Worm (Caenorhabditis elegans) whole organism, L1 larva: ENCODE data around the gene R09F10.3.

Experiments
- C04F5.9 ChIP-seq: sonication (generic microtip); optimal IDR thresholded peaks from 2 replicates; lab custom pipeline; 2016; ENCODE audit warnings: missing genetic modification characterization, missing compliant biosample characterization
- C16A3.4 ChIP-seq: fragments of 150-350 bp; optimal IDR thresholded peaks from 2 replicates; lab custom pipeline; 2014; ENCODE audit warnings: missing biosample characterization, missing genetic modification characterization
- C34B4.2 ChIP-seq: sonication (generic microtip); optimal IDR thresholded peaks from 2 replicates; lab custom pipeline; 2017; ENCODE audit warnings: mild to moderate bottlenecking, missing genetic modification characterization, missing compliant biosample characterization
- Y116A8C.19 ChIP-seq: sonication (generic microtip); optimal IDR thresholded peaks from 2 replicates; lab custom pipeline; 2016; ENCODE audit warnings: missing compliant biosample characterization, missing genetic modification characterization, borderline replicate concordance
- alr-1 ChIP-seq: fragments of 200-800 bp; sonication (Bioruptor generic); optimal IDR thresholded peaks from 2 replicates; lab custom pipeline; 2018; ENCODE audit warnings: borderline replicate concordance, mild to moderate bottlenecking, missing genetic modification characterization, missing compliant biosample characterization
- aly-2 ChIP-seq: fragments of 150-350 bp; optimal IDR thresholded peaks from 2 replicates; lab custom pipeline; 2014; ENCODE audit warnings: missing biosample characterization, missing genetic modification characterization
- ama-1 ChIP-seq: fragments of 150-350 bp; optimal IDR thresholded peaks from 2 replicates; lab custom pipeline; 2014
- blmp-1 ChIP-seq: fragments of 150-350 bp; optimal IDR thresholded peaks from 2 replicates; lab custom pipeline; 2014; ENCODE audit warnings: missing biosample characterization, missing genetic modification characterization
- ceh-8 ChIP-seq: fragments of 200-800 bp; sonication (Bioruptor generic); optimal IDR thresholded peaks from 2 replicates; lab custom pipeline; 2018; ENCODE audit warnings: mild to moderate bottlenecking, missing genetic modification characterization, moderate library complexity, missing compliant biosample characterization
- ceh-88 ChIP-seq: fragments of 200-800 bp; sonication (Bioruptor generic); IDR thresholded peaks from 2 replicates; pipeline ENCODE4 v1.3.6; 2022; ENCODE audit warnings: missing genetic modification characterization, missing compliant biosample characterization
- ceh-90 ChIP-seq: sonication (generic microtip); optimal IDR thresholded peaks from 2 replicates; lab custom pipeline; 2016; ENCODE audit warnings: missing genetic modification characterization, missing compliant biosample characterization
- ces-1 ChIP-seq: fragments of 150-350 bp; optimal IDR thresholded peaks from 2 replicates; lab custom pipeline; 2014; ENCODE audit warnings: missing biosample characterization, missing genetic modification reagents, missing genetic modification characterization
- dpl-1 ChIP-seq, 3 experiments: fragments of 150-350 bp in 2 of 3; sonication (generic microtip) in 1 of 3; optimal IDR thresholded peaks; 2 replicates each; lab custom pipeline; 2014 to 2017; ENCODE audit warnings: missing biosample characterization in 3 of 3, missing genetic modification characterization in 3 of 3, missing genetic modification reagents in 3 of 3
- efl-1 ChIP-seq, 4 experiments: fragments of 150-350 bp; optimal IDR thresholded peaks in 3 of 4; peaks in 1 of 4; 1 replicate in 1 of 4; 2 replicates in 3 of 4; lab custom pipeline; 2014; ENCODE audit warnings: missing biosample characterization in 2 of 4, missing genetic modification characterization in 2 of 4, missing genetic modification reagents in 2 of 4
- egl-13 ChIP-seq: sonication (generic microtip); optimal IDR thresholded peaks from 2 replicates; lab custom pipeline; 2016; ENCODE audit warnings: missing genotype, missing genetic modification reagents, missing genetic modification characterization, missing compliant biosample characterization
- elt-2 ChIP-seq: sonication (generic microtip); optimal IDR thresholded peaks from 2 replicates; lab custom pipeline; 2016; ENCODE audit warnings: missing genetic modification characterization, mild to moderate bottlenecking, inconsistent platforms, missing compliant biosample characterization, missing genetic modification reagents
- fkh-4 ChIP-seq: sonication (generic microtip); optimal IDR thresholded peaks from 2 replicates; lab custom pipeline; 2016; ENCODE audit warnings: missing compliant biosample characterization, missing genetic modification characterization, borderline replicate concordance
- fos-1 ChIP-seq: fragments of 150-350 bp; optimal IDR thresholded peaks from 2 replicates; lab custom pipeline; 2014; ENCODE audit warnings: missing biosample characterization, missing genetic modification characterization
- grh-1 ChIP-seq: fragments of 200-800 bp; sonication (Bioruptor generic); IDR thresholded peaks from 2 replicates; pipeline ENCODE4 v1.3.6; 2022; ENCODE audit warnings: missing genetic modification reagents, missing genetic modification characterization, missing compliant biosample characterization
- hlh-17 ChIP-seq: fragments of 200-800 bp; sonication (Bioruptor generic); optimal IDR thresholded peaks from 2 replicates; lab custom pipeline; 2018; ENCODE audit warnings: missing genetic modification characterization, mild to moderate bottlenecking, missing compliant biosample characterization, moderate library complexity, borderline replicate concordance
- hlh-4 ChIP-seq: sonication (generic microtip); optimal IDR thresholded peaks from 2 replicates; lab custom pipeline; 2016; ENCODE audit warnings: mild to moderate bottlenecking, missing genetic modification characterization, missing compliant biosample characterization
- jun-1 ChIP-seq: fragments of 150-350 bp; optimal IDR thresholded peaks from 2 replicates; lab custom pipeline; 2014; ENCODE audit warnings: missing biosample characterization, missing genetic modification reagents, missing genetic modification characterization
- lin-13 ChIP-seq: fragments of 150-350 bp; optimal IDR thresholded peaks from 2 replicates; lab custom pipeline; 2014; ENCODE audit warnings: missing biosample characterization, missing genetic modification reagents, missing genetic modification characterization
- lin-39 ChIP-seq: fragments of 150-350 bp; optimal IDR thresholded peaks from 2 replicates; lab custom pipeline; 2014; ENCODE audit warnings: missing biosample characterization, missing genetic modification reagents, missing genetic modification characterization
- lsy-2 ChIP-seq, 2 experiments: fragments of 150-350 bp; optimal IDR thresholded peaks; 2 replicates each; lab custom pipeline; 2014; ENCODE audit warnings: missing biosample characterization in 2 of 2, missing genetic modification characterization in 2 of 2
- mab-9 ChIP-seq: fragments of 200-800 bp; sonication (Bioruptor generic); IDR thresholded peaks from 2 replicates; pipeline ENCODE4 v1.3.6; 2022; ENCODE audit warnings: missing genetic modification reagents, missing genetic modification characterization, missing compliant biosample characterization
- mef-2 ChIP-seq: fragments of 150-350 bp; optimal IDR thresholded peaks from 2 replicates; lab custom pipeline; 2014; ENCODE audit warnings: missing biosample characterization, missing genetic modification characterization
- mep-1 ChIP-seq: fragments of 150-350 bp; optimal IDR thresholded peaks from 2 replicates; lab custom pipeline; 2014; ENCODE audit warnings: missing biosample characterization, missing genetic modification characterization
- nhr-11 ChIP-seq: fragments of 150-350 bp; optimal IDR thresholded peaks from 2 replicates; lab custom pipeline; 2014; ENCODE audit warnings: missing biosample characterization, missing genetic modification characterization
- nhr-12 ChIP-seq: sonication (generic microtip); optimal IDR thresholded peaks from 2 replicates; lab custom pipeline; 2017; ENCODE audit warnings: missing biosample characterization, missing genetic modification characterization
- nhr-19 ChIP-seq: fragments of 200-800 bp; sonication (Bioruptor generic); conservative IDR thresholded peaks from 2 replicates; pipeline ENCODE4 v1.3.6; 2022; ENCODE audit warnings: missing genetic modification characterization, missing compliant biosample characterization
- nhr-20 ChIP-seq: sonication (generic microtip); optimal IDR thresholded peaks from 2 replicates; lab custom pipeline; 2016; ENCODE audit warnings: mild to moderate bottlenecking, missing genetic modification characterization, missing compliant biosample characterization
- nhr-237 ChIP-seq: fragments of 150-350 bp; optimal IDR thresholded peaks from 2 replicates; lab custom pipeline; 2014; ENCODE audit warnings: missing biosample characterization, missing genetic modification characterization
- nhr-28 ChIP-seq: fragments of 150-350 bp; optimal IDR thresholded peaks from 2 replicates; lab custom pipeline; 2014; ENCODE audit warnings: missing biosample characterization, missing genetic modification characterization
- nhr-47 ChIP-seq: sonication (generic microtip); optimal IDR thresholded peaks from 2 replicates; lab custom pipeline; 2016; ENCODE audit warnings: mild to moderate bottlenecking, missing genetic modification characterization, moderate library complexity, missing compliant biosample characterization
- nhr-77 ChIP-seq: fragments of 150-350 bp; optimal IDR thresholded peaks from 2 replicates; lab custom pipeline; 2014; ENCODE audit warnings: missing biosample characterization, missing genetic modification characterization
- nhr-84 ChIP-seq: sonication (generic microtip); optimal IDR thresholded peaks from 2 replicates; lab custom pipeline; 2017; ENCODE audit warnings: missing biosample characterization, missing genetic modification characterization
- pqm-1 ChIP-seq: sonication (generic microtip); optimal IDR thresholded peaks from 3 replicates; lab custom pipeline; 2017; ENCODE audit warnings: missing biosample characterization, missing genetic modification characterization
- rnt-1 ChIP-seq: sonication (generic microtip); optimal IDR thresholded peaks from 2 replicates; lab custom pipeline; 2016; ENCODE audit warnings: mild to moderate bottlenecking, missing genetic modification characterization, moderate library complexity, missing compliant biosample characterization
- skn-1 ChIP-seq: fragments of 150-350 bp; optimal IDR thresholded peaks from 2 replicates; lab custom pipeline; 2014; ENCODE audit warnings: missing biosample characterization, missing genetic modification characterization
- sox-4 ChIP-seq: sonication (generic microtip); optimal IDR thresholded peaks from 2 replicates; lab custom pipeline; 2016; ENCODE audit warnings: missing genetic modification characterization, missing compliant biosample characterization
- swsn-7 ChIP-seq: sonication (generic microtip); optimal IDR thresholded peaks from 2 replicates; lab custom pipeline; 2016; ENCODE audit warnings: missing genetic modification characterization, missing compliant biosample characterization
- tbx-2 ChIP-seq: sonication (generic microtip); optimal IDR thresholded peaks from 2 replicates; lab custom pipeline; 2016; ENCODE audit warnings: missing genetic modification characterization, missing compliant biosample characterization
- unc-62 ChIP-seq: fragments of 150-350 bp; optimal IDR thresholded peaks from 2 replicates; lab custom pipeline; 2014; ENCODE audit warnings: missing biosample characterization, missing genetic modification reagents, missing genetic modification characterization
- xbp-1 ChIP-seq: sonication (generic microtip); optimal IDR thresholded peaks from 2 replicates; lab custom pipeline; 2016; ENCODE audit warnings: missing genetic modification characterization, missing compliant biosample characterization
- zag-1 ChIP-seq: fragments of 150-350 bp; optimal IDR thresholded peaks from 2 replicates; lab custom pipeline; 2014; ENCODE audit warnings: missing biosample characterization, missing genetic modification characterization
- ztf-11 ChIP-seq, 2 experiments: sonication (generic microtip); optimal IDR thresholded peaks; 2 replicates each; lab custom pipeline; 2016 to 2017; ENCODE audit warnings: missing genetic modification characterization in 2 of 2, missing biosample characterization in 1 of 2, missing compliant biosample characterization in 1 of 2
- ztf-4 ChIP-seq: fragments of 150-350 bp; optimal IDR thresholded peaks from 2 replicates; lab custom pipeline; 2014; ENCODE audit warnings: missing biosample characterization, missing genetic modification characterization

Gene R09F10.3

DNA sequence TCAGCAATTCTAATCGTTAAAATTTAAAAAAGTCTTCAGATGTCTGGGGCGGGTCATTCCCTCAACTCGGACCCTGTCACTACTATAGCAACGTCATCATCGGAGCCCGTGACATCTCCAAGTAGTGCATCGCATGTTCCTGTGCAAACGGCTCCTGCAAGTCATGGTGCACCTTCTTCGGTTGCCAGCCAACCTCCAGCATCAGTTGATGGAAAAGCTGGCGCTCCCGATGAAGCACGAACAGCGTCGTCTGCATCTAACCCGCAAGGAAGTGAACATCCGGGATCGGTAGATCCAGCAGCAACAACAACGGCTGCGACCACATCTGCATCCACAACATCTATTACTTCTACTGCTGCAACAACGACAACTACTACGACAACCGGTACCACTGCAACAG lies at the start of gene R09F10.3:
Gene R09F10.3 (plus strand): TSS at position 40 of the 400 bp plus-strand sequence.
- no peak for TF ChIP-seq nhr-84 (tag; lab: Kevin White, UChicago)
- no peak for TF ChIP-seq C34B4.2 (tag; lab: Kevin White, UChicago)
- no peak for TF ChIP-seq elt-2 (tag; lab: Kevin White, UChicago)
- no peak for TF ChIP-seq ces-1 (GFP tag; lab: Kevin White, UChicago)
- TF ChIP-seq C04F5.9 (tag; lab: Kevin White, UChicago) = no peak
- TF ChIP-seq lsy-2 (tag; optimal IDR thresholded peaks at IDR 0.05; lab: Kevin White, UChicago) = no peak
- TF ChIP-seq egl-13 (tag; lab: Kevin White, UChicago) = no peak
- TF ChIP-seq lin-13 (GFP tag; lab: Kevin White, UChicago) = no peak
- no peak for TF ChIP-seq Y116A8C.19
- no peak for TF ChIP-seq nhr-47
- no peak for TF ChIP-seq skn-1
- no peak for TF ChIP-seq dpl-1 (GFP tag; optimal IDR thresholded peaks at IDR 0.05; lab: Kevin White, UChicago)
- no peak for TF ChIP-seq sox-4
- no peak for TF ChIP-seq ceh-90
- TF ChIP-seq ceh-88 (GFP tag; lab: Robert Waterston, UW) = no peak
- TF ChIP-seq aly-2 (tag; lab: Kevin White, UChicago) = no peak
- no peak for TF ChIP-seq tbx-2 (tag; lab: Kevin White, UChicago)

DNA sequence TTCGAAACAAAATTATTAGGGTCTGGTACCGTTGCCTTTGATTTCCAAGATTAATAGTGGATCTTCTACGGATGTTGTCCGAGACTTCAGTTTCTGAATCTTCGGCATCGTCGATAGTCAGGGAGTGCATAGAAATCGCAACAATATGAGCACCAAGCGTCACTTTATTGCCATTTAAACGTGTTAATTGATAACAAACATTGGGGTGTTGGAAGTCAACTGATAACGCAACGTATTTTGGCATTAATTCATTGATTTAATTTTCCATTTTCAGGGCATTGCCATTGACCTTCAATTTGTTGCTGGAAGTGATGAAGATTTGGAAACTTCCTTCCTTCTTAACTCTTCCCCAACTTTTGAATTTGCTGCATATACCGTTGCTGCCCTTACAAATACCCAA lies 48.3 kb upstream of the R09F10.3 start, which contains the start of gene kqt-2:
Gene kqt-2 (minus strand): TSS at position 244 of the 400 bp plus-strand sequence.
- TF ChIP-seq nhr-11 (no peak), grh-1 (GFP tag; lab: Robert Waterston, UW) (no peak), elt-2 (tag; lab: Kevin White, UChicago) (peak; percentile 62), nhr-20 (tag; lab: Kevin White, UChicago) (no peak), ces-1 (GFP tag; lab: Kevin White, UChicago) (no peak), Y116A8C.19 (no peak), fos-1 (tag; lab: Kevin White, UChicago) (no peak), zag-1 (tag; lab: Kevin White, UChicago) (no peak)

- TF ChIP-seq nhr-237 (tag; lab: Kevin White, UChicago) = no peak
- no peak for TF ChIP-seq aly-2 (tag; lab: Kevin White, UChicago)
- TF ChIP-seq fkh-4 (tag; lab: Kevin White, UChicago) = no peak
- no peak for TF ChIP-seq ama-1 (lab: Kevin White, UChicago)
- TF ChIP-seq hlh-4 (tag; lab: Kevin White, UChicago) = no peak
- TF ChIP-seq C04F5.9 (tag; lab: Kevin White, UChicago) = no peak
- no peak for TF ChIP-seq nhr-28 (tag; lab: Kevin White, UChicago)
- TF ChIP-seq ceh-90 = no peak
- no peak for TF ChIP-seq unc-62
- TF ChIP-seq rnt-1 (tag; lab: Kevin White, UChicago) = no peak
- no peak for TF ChIP-seq ceh-88 (GFP tag; lab: Robert Waterston, UW)
Measured at ce11 chrX:8247088-8247487, 47.3 kb upstream of the R09F10.3 start.

ce11 chrX:8252293-8252692 lies 42.1 kb upstream of the R09F10.3 start, which contains the start of gene M60.6:
M60.6 (minus strand) TSS chrX:8252458.
- no peak for TF ChIP-seq mab-9 (GFP tag; lab: Robert Waterston, UW)
- no peak for TF ChIP-seq ztf-4 (tag; lab: Kevin White, UChicago)
- no peak for TF ChIP-seq ztf-11 (tag; optimal IDR thresholded peaks at IDR 0.05; lab: Kevin White, UChicago)
- no peak for TF ChIP-seq alr-1
- peak; percentile 49 for TF ChIP-seq swsn-7 (tag; lab: Kevin White, UChicago)
- peak; percentile 28 for TF ChIP-seq xbp-1
- TF ChIP-seq hlh-17 (GFP tag; lab: Kevin White, UChicago) = no peak
- TF ChIP-seq nhr-19 (GFP tag; lab: Robert Waterston, UW) = 0 out of 2 replicates have a peak, but pooled peaks have one; percentile 18
- TF ChIP-seq nhr-77 = no peak
- TF ChIP-seq mef-2 = no peak
- peak; percentile 76 for TF ChIP-seq blmp-1 (tag; lab: Kevin White, UChicago)
- TF ChIP-seq sox-4 = peak; percentile 29
- TF ChIP-seq C16A3.4 (tag; lab: Kevin White, UChicago) = no peak
- no peak for TF ChIP-seq nhr-12
- TF ChIP-seq nhr-20 (tag; lab: Kevin White, UChicago) = peak; percentile 48
- peak; percentile 60 for TF ChIP-seq nhr-47
- TF ChIP-seq efl-1 (optimal IDR thresholded peaks at IDR 0.05; lab: Kevin White, UChicago) = peak; percentile 16 to 32
- TF ChIP-seq efl-1 (GFP tag; optimal IDR thresholded peaks at IDR 0.05 in 1 of 2; lab: Kevin White, UChicago) = no peak
- TF ChIP-seq ceh-8 (GFP tag; lab: Kevin White, UChicago) = no peak
- TF ChIP-seq fkh-4 (tag; lab: Kevin White, UChicago) = no peak
- TF ChIP-seq lsy-2 (tag; optimal IDR thresholded peaks at IDR 0.05; lab: Kevin White, UChicago) = peak in 1 of 2 experiments; percentile 42
- TF ChIP-seq lin-39 (tag; lab: Kevin White, UChicago) = no peak
- TF ChIP-seq pqm-1 (tag; lab: Kevin White, UChicago) = no peak
- peak; percentile 64 for TF ChIP-seq mep-1 (tag; lab: Kevin White, UChicago)
- TF ChIP-seq jun-1 (tag; lab: Kevin White, UChicago) = no peak
